Worm (Caenorhabditis elegans) whole organism, early embryonic: ENCODE results near the gene hach-1.

Experiments used
- F13C5.2 ChIP-seq: sonication (generic microtip); optimal IDR thresholded peaks from 2 replicates; lab custom pipeline; 2017; ENCODE audit warnings: mild to moderate bottlenecking, missing genetic modification characterization, inconsistent platforms, missing compliant biosample characterization
- aly-1 ChIP-seq: sonication (generic microtip); optimal IDR thresholded peaks from 2 replicates; lab custom pipeline; 2016; ENCODE audit warnings: missing genetic modification characterization, missing compliant biosample characterization
- ama-1 ChIP-seq: fragments of 150-350 bp; optimal IDR thresholded peaks from 2 replicates; lab custom pipeline; 2014
- ceh-13 ChIP-seq: fragments of 200-800 bp; sonication (Bioruptor generic); optimal IDR thresholded peaks from 2 replicates; lab custom pipeline; 2018; ENCODE audit warnings: mild to moderate bottlenecking, missing genetic modification characterization, missing compliant biosample characterization
- ceh-36 ChIP-seq: sonication (generic microtip); optimal IDR thresholded peaks from 2 replicates; lab custom pipeline; 2016; ENCODE audit warnings: missing genetic modification characterization, inconsistent platforms, missing compliant biosample characterization
- pes-1 ChIP-seq: fragments of 200-800 bp; sonication (Bioruptor generic); IDR thresholded peaks from 2 replicates; pipeline ENCODE4 v1.3.6; 2022; ENCODE audit warnings: missing genetic modification reagents, missing genetic modification characterization, missing compliant biosample characterization
- scrt-1 ChIP-seq: fragments of 200-800 bp; sonication (Bioruptor generic); IDR thresholded peaks from 2 replicates; pipeline ENCODE4 v1.3.6; 2022; ENCODE audit warnings: missing genetic modification characterization, missing compliant biosample characterization
- tra-4 ChIP-seq: sonication (generic microtip); optimal IDR thresholded peaks from 2 replicates; lab custom pipeline; 2017; ENCODE audit warnings: missing genetic modification characterization, missing compliant biosample characterization

DNA sequence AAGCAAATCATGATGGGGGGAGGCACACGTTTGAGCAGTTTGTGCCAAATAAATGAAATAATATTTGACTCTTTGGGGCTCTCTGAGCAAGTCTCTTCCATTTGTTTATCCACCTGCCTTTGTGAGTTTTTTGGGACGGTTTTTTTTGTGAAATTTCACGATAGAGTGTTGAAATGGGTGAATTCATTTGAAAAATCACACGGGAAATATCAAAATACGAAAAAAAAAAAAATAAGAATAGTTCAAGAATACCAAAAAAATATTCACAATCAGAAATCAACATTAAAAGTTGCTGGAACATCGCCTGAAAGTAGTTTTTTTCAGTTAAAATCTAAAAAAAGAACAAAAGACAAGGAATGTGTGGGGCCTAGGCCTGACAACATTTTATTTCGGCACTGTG, 42.7 kb upstream of the hach-1 start, which contains the start of gene pqn-25:
- no peak for TF ChIP-seq ceh-13
- no peak for TF ChIP-seq ceh-36
- TF ChIP-seq pes-1 (GFP tag; lab: Robert Waterston, UW): no peak
- no peak for TF ChIP-seq aly-1 (tag; lab: Kevin White, UChicago)
- TF ChIP-seq ama-1 (lab: Kevin White, UChicago): no peak
- no peak for TF ChIP-seq tra-4 (tag; lab: Kevin White, UChicago)
- TF ChIP-seq F13C5.2 (tag; lab: Kevin White, UChicago): no peak
- no peak for TF ChIP-seq scrt-1 (GFP tag; lab: Robert Waterston, UW)
